Worm (Caenorhabditis elegans) whole organism, L2 larva: ENCODE data around the gene F57F5.3.

Experiments used
- ama-1 ChIP-seq: fragments of 150-350 bp; optimal IDR thresholded peaks from 2 replicates; lab custom pipeline; 2018; ENCODE audit warnings: inconsistent platforms
- unc-62 ChIP-seq: fragments of 150-350 bp; optimal IDR thresholded peaks from 2 replicates; lab custom pipeline; 2014; ENCODE audit warnings: missing biosample characterization, missing genetic modification reagents, missing genetic modification characterization
- zag-1 ChIP-seq: fragments of 150-350 bp; optimal IDR thresholded peaks from 2 replicates; lab custom pipeline; 2014; ENCODE audit warnings: missing biosample characterization, missing genetic modification characterization

ce11 chrV:12020940-12021339, 14.5 kb upstream of the F57F5.3 start:
- TF ChIP-seq ama-1 (lab: Kevin White, UChicago) (no peak), zag-1 (tag; lab: Kevin White, UChicago) (no peak), unc-62 (no peak)
